Worm (Caenorhabditis elegans) whole organism, L4 larva: ENCODE results near the gene ZK185.5.

Source experiments
- D1046.2 ChIP-seq: fragments of 200-800 bp; sonication (Bioruptor generic); IDR thresholded peaks from 2 replicates; pipeline ENCODE4 v1.3.6; 2022; ENCODE audit warnings: missing genetic modification characterization, missing compliant biosample characterization
- F37D6.2 ChIP-seq: sonication (generic microtip); optimal IDR thresholded peaks from 2 replicates; lab custom pipeline; 2016; ENCODE audit warnings: mild to moderate bottlenecking, missing genetic modification characterization, missing compliant biosample characterization
- F44E2.7 ChIP-seq: fragments of 200-800 bp; sonication (Bioruptor generic); IDR thresholded peaks from 2 replicates; pipeline ENCODE4 v2.1.2; 2022; ENCODE audit warnings: missing genetic modification characterization, missing compliant biosample characterization
- R02D3.7 ChIP-seq: fragments of 150-350 bp; sonication (generic microtip); optimal IDR thresholded peaks from 3 replicates; lab custom pipeline; 2014; ENCODE audit warnings: missing biosample characterization, missing genetic modification characterization
- Y48G9A.11 ChIP-seq: fragments of 200-800 bp; sonication (Bioruptor generic); IDR thresholded peaks from 2 replicates; pipeline ENCODE4 v1.3.6; 2022; ENCODE audit warnings: missing genetic modification reagents, missing genetic modification characterization, missing compliant biosample characterization
- Y5F2A.4 ChIP-seq: fragments of 200-800 bp; sonication (Bioruptor generic); optimal IDR thresholded peaks from 2 replicates; lab custom pipeline; 2018; ENCODE audit warnings: mild to moderate bottlenecking, missing genetic modification characterization, missing compliant biosample characterization
- aha-1 ChIP-seq: fragments of 150-350 bp; peaks from one replicate; lab custom pipeline; 2014; ENCODE audit warnings: missing biosample characterization, missing genetic modification characterization
- ama-1 ChIP-seq: fragments of 150-350 bp; optimal IDR thresholded peaks from 2 replicates; lab custom pipeline; 2014; ENCODE audit warnings: inconsistent platforms, mixed read lengths
- ceh-28 ChIP-seq: fragments of 150-350 bp; optimal IDR thresholded peaks from 2 replicates; lab custom pipeline; 2014; ENCODE audit warnings: missing biosample characterization, missing genetic modification reagents, missing genetic modification characterization
- ceh-32 ChIP-seq: sonication (generic microtip); optimal IDR thresholded peaks from 2 replicates; lab custom pipeline; 2016; ENCODE audit warnings: mild to moderate bottlenecking, missing genetic modification characterization, missing compliant biosample characterization; ENCODE audit not compliant: poor library complexity
- ceh-44 ChIP-seq: fragments of 200-800 bp; sonication (Bioruptor generic); IDR thresholded peaks from 2 replicates; pipeline ENCODE4 v1.3.6; 2022; ENCODE audit warnings: missing genetic modification reagents, missing genetic modification characterization, missing compliant biosample characterization
- ctbp-1 ChIP-seq: fragments of 200-800 bp; sonication (Bioruptor generic); IDR thresholded peaks from 2 replicates; pipeline ENCODE4 v1.3.6; 2022; ENCODE audit warnings: missing genetic modification reagents, missing genetic modification characterization, missing compliant biosample characterization
- daf-16 ChIP-seq, 3 experiments: sonication (generic microtip); optimal IDR thresholded peaks; 2 replicates each; lab custom pipeline; 2016 to 2017; ENCODE audit warnings: missing genetic modification characterization in 3 of 3, missing genetic modification reagents in 3 of 3, mild to moderate bottlenecking in 2 of 3, missing compliant biosample characterization in 2 of 3, missing biosample characterization in 1 of 3, moderate library complexity in 1 of 3
- dmd-6 ChIP-seq: fragments of 200-800 bp; sonication (Bioruptor generic); IDR thresholded peaks from 2 replicates; pipeline ENCODE4 v1.3.6; 2022; ENCODE audit warnings: missing genetic modification reagents, missing genetic modification characterization, missing compliant biosample characterization
- dmd-8 ChIP-seq: fragments of 200-800 bp; sonication (Bioruptor generic); IDR thresholded peaks from 2 replicates; pipeline ENCODE4 v1.3.6; 2022; ENCODE audit warnings: missing genetic modification characterization, missing compliant biosample characterization
- dpl-1 ChIP-seq: fragments of 150-350 bp; optimal IDR thresholded peaks from 2 replicates; lab custom pipeline; 2014; ENCODE audit warnings: missing biosample characterization, missing genetic modification reagents, missing genetic modification characterization
- egl-27 ChIP-seq: sonication (generic microtip); optimal IDR thresholded peaks from 3 replicates; lab custom pipeline; 2017; ENCODE audit warnings: missing biosample characterization, missing genetic modification reagents, missing genetic modification characterization
- egl-43 ChIP-seq: fragments of 200-800 bp; sonication (Bioruptor generic); IDR thresholded peaks from 2 replicates; pipeline ENCODE4 v1.3.6; 2022; ENCODE audit warnings: missing genetic modification reagents, missing genetic modification characterization, missing compliant biosample characterization
- hif-1 ChIP-seq, 2 experiments: sonication (generic microtip); optimal IDR thresholded peaks; 2 replicates each; lab custom pipeline; 2016 to 2017; ENCODE audit warnings: missing compliant biosample characterization in 2 of 2, missing genetic modification characterization in 2 of 2, missing genetic modification reagents in 2 of 2, missing genotype in 2 of 2, mild to moderate bottlenecking in 1 of 2
- hlh-11 ChIP-seq: fragments of 200-800 bp; sonication (Bioruptor generic); optimal IDR thresholded peaks from 2 replicates; lab custom pipeline; 2018; ENCODE audit warnings: mild to moderate bottlenecking, missing genetic modification characterization, missing compliant biosample characterization
- jun-1 ChIP-seq: fragments of 150-350 bp; optimal IDR thresholded peaks from 2 replicates; lab custom pipeline; 2014; ENCODE audit warnings: missing biosample characterization, missing genetic modification reagents, missing genetic modification characterization
- lin-1 ChIP-seq: fragments of 200-800 bp; sonication (Bioruptor generic); IDR thresholded peaks from 2 replicates; pipeline ENCODE4 v1.3.6; 2022; ENCODE audit warnings: missing genetic modification reagents, missing genetic modification characterization, missing compliant biosample characterization
- lin-29 ChIP-seq: fragments of 200-800 bp; sonication (Bioruptor generic); IDR thresholded peaks from 2 replicates; pipeline ENCODE4 v1.3.6; 2022; ENCODE audit warnings: missing genetic modification reagents, missing genetic modification characterization, missing compliant biosample characterization
- lin-38 ChIP-seq: fragments of 200-800 bp; sonication (Bioruptor generic); IDR thresholded peaks from 2 replicates; pipeline ENCODE4 v1.3.6; 2022; ENCODE audit warnings: missing genetic modification reagents, missing genetic modification characterization, missing compliant biosample characterization
- lir-3 ChIP-seq: sonication (generic microtip); optimal IDR thresholded peaks from 2 replicates; lab custom pipeline; 2016; ENCODE audit warnings: mild to moderate bottlenecking, missing genetic modification characterization, missing compliant biosample characterization
- madf-9 ChIP-seq: fragments of 200-800 bp; sonication (Bioruptor generic); conservative IDR thresholded peaks from 2 replicates; pipeline ENCODE4 v1.3.6; 2022; ENCODE audit warnings: missing genetic modification reagents, missing genetic modification characterization, missing compliant biosample characterization
- mdl-1 ChIP-seq, 2 experiments: fragments of 150-350 bp in 1 of 2; sonication (generic microtip) in 1 of 2; optimal IDR thresholded peaks; 2 replicates each; lab custom pipeline; 2014 to 2017; ENCODE audit warnings: missing biosample characterization in 2 of 2, missing genetic modification characterization in 2 of 2
- mep-1 ChIP-seq: fragments of 150-350 bp; sonication (generic microtip); optimal IDR thresholded peaks from 3 replicates; lab custom pipeline; 2014; ENCODE audit warnings: missing biosample characterization, missing genetic modification characterization
- mes-2 ChIP-seq: sonication (generic microtip); optimal IDR thresholded peaks from 2 replicates; lab custom pipeline; 2016; ENCODE audit warnings: missing genotype, mild to moderate bottlenecking, missing genetic modification characterization, missing compliant biosample characterization; ENCODE audit not compliant: poor library complexity, severe bottlenecking
- nhr-102 ChIP-seq: sonication (generic microtip); optimal IDR thresholded peaks from 2 replicates; lab custom pipeline; 2016; ENCODE audit warnings: mild to moderate bottlenecking, missing genetic modification characterization, moderate library complexity, missing compliant biosample characterization
- nhr-11 ChIP-seq: fragments of 150-350 bp; optimal IDR thresholded peaks from 2 replicates; lab custom pipeline; 2014; ENCODE audit warnings: missing biosample characterization, missing genetic modification characterization
- nhr-237 ChIP-seq: sonication (generic microtip); optimal IDR thresholded peaks from 2 replicates; lab custom pipeline; 2017; ENCODE audit warnings: missing biosample characterization, missing genetic modification characterization
- nhr-25 ChIP-seq: sonication (generic microtip); optimal IDR thresholded peaks from 2 replicates; lab custom pipeline; 2017; ENCODE audit warnings: missing genetic modification characterization, mild to moderate bottlenecking, missing compliant biosample characterization, antibody characterized with exemption, moderate library complexity, borderline replicate concordance; ENCODE audit not compliant: insufficient read depth
- nhr-28 ChIP-seq: fragments of 150-350 bp; optimal IDR thresholded peaks from 2 replicates; lab custom pipeline; 2014; ENCODE audit warnings: missing biosample characterization, missing genetic modification characterization
- nhr-48 ChIP-seq: sonication (generic microtip); optimal IDR thresholded peaks from 2 replicates; lab custom pipeline; 2016; ENCODE audit warnings: mild to moderate bottlenecking, missing genetic modification characterization, missing compliant biosample characterization
- php-3 ChIP-seq: fragments of 200-800 bp; sonication (Bioruptor generic); IDR thresholded peaks from 2 replicates; pipeline ENCODE4 v1.3.6; 2022; ENCODE audit warnings: missing genetic modification reagents, missing genetic modification characterization, missing compliant biosample characterization
- pqm-1 ChIP-seq: sonication (generic microtip); optimal IDR thresholded peaks from 2 replicates; lab custom pipeline; 2017; ENCODE audit warnings: missing biosample characterization, missing genetic modification characterization
- rbr-2 ChIP-seq: sonication (generic microtip); optimal IDR thresholded peaks from 2 replicates; lab custom pipeline; 2016; ENCODE audit warnings: missing genotype, missing genetic modification characterization, missing compliant biosample characterization
- saeg-2 ChIP-seq: fragments of 200-800 bp; sonication (Bioruptor generic); IDR thresholded peaks from 2 replicates; pipeline ENCODE4 v1.3.6; 2022; ENCODE audit warnings: missing genetic modification reagents, missing genetic modification characterization, missing compliant biosample characterization
- snpc-1.2 ChIP-seq: fragments of 200-800 bp; sonication (Bioruptor generic); IDR thresholded peaks from 2 replicates; pipeline ENCODE4 v1.3.6; 2022; ENCODE audit warnings: missing genetic modification reagents, missing genetic modification characterization, missing compliant biosample characterization
- spr-1 ChIP-seq: sonication (generic microtip); optimal IDR thresholded peaks from 2 replicates; lab custom pipeline; 2016; ENCODE audit warnings: mild to moderate bottlenecking, missing genetic modification characterization, missing compliant biosample characterization
- spr-3 ChIP-seq: fragments of 200-800 bp; sonication (Bioruptor generic); optimal IDR thresholded peaks from 2 replicates; lab custom pipeline; 2018; ENCODE audit warnings: mild to moderate bottlenecking, missing genetic modification characterization, missing compliant biosample characterization
- tra-1 ChIP-seq: fragments of 200-800 bp; sonication (Bioruptor generic); IDR thresholded peaks from 2 replicates; pipeline ENCODE4 v1.3.6; 2022; ENCODE audit warnings: missing genetic modification reagents, missing genetic modification characterization, missing compliant biosample characterization
- zag-1 ChIP-seq: fragments of 150-350 bp; optimal IDR thresholded peaks from 2 replicates; lab custom pipeline; 2014; ENCODE audit warnings: missing biosample characterization, missing genetic modification characterization
- zfp-2 ChIP-seq: sonication (generic microtip); optimal IDR thresholded peaks from 2 replicates; lab custom pipeline; 2016; ENCODE audit warnings: mild to moderate bottlenecking, missing genetic modification characterization, missing compliant biosample characterization
- zfp-3 ChIP-seq: fragments of 200-800 bp; sonication (Bioruptor generic); conservative IDR thresholded peaks from 2 replicates; pipeline ENCODE4 v1.3.6; 2022; ENCODE audit warnings: missing genetic modification reagents, missing genetic modification characterization, missing compliant biosample characterization

The ZK185.5 gene

ce11 chrIV:4513269-4513819 is 32.4 kb downstream of the ZK185.5 start, which contains the start of gene sar-1 (continued):
- TF ChIP-seq nhr-25 (tag; lab: Kevin White, UChicago) (no peak), spr-3 (GFP tag; lab: Kevin White, UChicago) (peak; percentile 64), zfp-3 (GFP tag; lab: Robert Waterston, UW) (peak; percentile 68; the same call in 1 of the 2 replicates), nhr-102 (tag; lab: Kevin White, UChicago) (peak; percentile 85), saeg-2 (0 out of 2 replicates have a peak, but pooled peaks have one; percentile 12), dmd-8 (no peak), php-3 (GFP tag; lab: Robert Waterston, UW) (0 out of 2 replicates have a peak, but pooled peaks have one; percentile 12), lin-38 (GFP tag; lab: Robert Waterston, UW) (peak; percentile 83), R02D3.7 (tag; lab: Kevin White, UChicago) (no peak), lir-3 (tag; lab: Kevin White, UChicago) (no peak), dmd-6 (GFP tag; lab: Robert Waterston, UW) (peak; percentile 73), F37D6.2 (tag; lab: Kevin White, UChicago) (peak; percentile 67), Y5F2A.4 (GFP tag; lab: Kevin White, UChicago) (no peak), mep-1 (tag; lab: Kevin White, UChicago) (peak; percentile 83), nhr-11 (tag; lab: Kevin White, UChicago) (peak; percentile 89), F44E2.7 (GFP tag; lab: Robert Waterston, UW) (no peak), lin-1 (GFP tag; lab: Robert Waterston, UW) (peak; percentile 50; the same call in 1 of the 2 replicates), tra-1 (GFP tag; lab: Robert Waterston, UW) (0 out of 2 replicates have a peak, but pooled peaks have one; percentile 63), jun-1 (tag; lab: Kevin White, UChicago) (peak; percentile 46), pqm-1 (peak; percentile 34), ceh-44 (GFP tag; lab: Robert Waterston, UW) (0 out of 2 replicates have a peak, but pooled peaks have one; percentile 42), D1046.2 (no peak), ceh-32 (tag; lab: Kevin White, UChicago) (no peak), hlh-11 (tag; lab: Kevin White, UChicago) (peak; percentile 85), mdl-1 (tag; optimal IDR thresholded peaks at IDR 0.05; lab: Kevin White, UChicago) (peak; percentile 60 to 83), daf-16 (GFP tag; optimal IDR thresholded peaks at IDR 0.05; lab: Kevin White, UChicago) (peak in 1 of 2 experiments; percentile 49), daf-16 (tag; optimal IDR thresholded peaks at IDR 0.05; lab: Kevin White, UChicago) (no peak), spr-1 (tag; lab: Kevin White, UChicago) (peak; percentile 77), madf-9 (GFP tag; lab: Robert Waterston, UW) (no peak), rbr-2 (peak; percentile 82), aha-1 (tag; lab: Kevin White, UChicago) (peak; percentile 98), mes-2 (peak; percentile 75), snpc-1.2 (GFP tag; lab: Robert Waterston, UW) (peak; percentile 62; the same call in 1 of the 2 replicates)
- TF ChIP-seq, all 104 proteins: peak for 50

DNA sequence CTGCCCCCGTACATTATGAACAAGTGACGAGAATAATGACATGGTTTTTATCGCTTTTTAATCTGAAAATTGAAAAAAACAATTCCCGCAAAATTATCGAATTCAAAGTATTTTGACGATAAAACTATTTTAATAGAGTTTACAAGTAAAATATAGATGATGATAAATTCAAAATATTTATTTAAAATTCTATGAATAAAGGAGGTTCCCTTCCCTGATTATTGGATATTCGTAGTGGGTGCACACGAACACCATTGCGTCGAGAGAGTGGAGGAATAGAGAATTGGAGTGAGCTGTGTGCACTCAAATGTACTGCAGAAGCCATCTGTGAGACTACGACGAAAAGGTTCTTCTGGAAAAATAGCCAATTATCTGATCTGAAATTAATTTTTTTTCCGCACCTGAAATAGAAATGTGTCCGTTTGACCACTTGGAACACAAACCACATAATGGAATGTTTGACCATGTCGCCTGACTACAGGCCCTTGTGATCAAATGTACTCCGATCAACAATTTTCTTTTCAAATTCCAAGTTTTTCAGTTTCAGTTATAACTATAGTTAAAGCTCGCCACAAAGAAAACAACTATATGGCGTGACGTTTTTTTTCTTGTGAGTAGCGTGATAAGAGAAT is 34.3 kb downstream of the ZK185.5 start, which contains the start of the genes rfth-1 and ZK180.8:
Gene rfth-1 (minus strand): TSS at position 51 of the 632 bp plus-strand sequence.
Gene ZK180.8 (minus strand): TSS at position 466 of the 632 bp plus-strand sequence.
- TF ChIP-seq R02D3.7 (tag; lab: Kevin White, UChicago) (no peak), zfp-2 (tag; lab: Kevin White, UChicago) (no peak), D1046.2 (no peak), zfp-3 (GFP tag; lab: Robert Waterston, UW) (no peak), lin-29 (GFP tag; lab: Robert Waterston, UW) (no peak), nhr-102 (tag; lab: Kevin White, UChicago) (no peak), ceh-28 (tag; lab: Kevin White, UChicago) (no peak), ctbp-1 (GFP tag; lab: Robert Waterston, UW) (no peak), hif-1 (tag; optimal IDR thresholded peaks at IDR 0.05; lab: Kevin White, UChicago) (no peak), egl-27 (tag; lab: Kevin White, UChicago) (no peak), daf-16 (GFP tag; optimal IDR thresholded peaks at IDR 0.05; lab: Kevin White, UChicago) (no peak), daf-16 (tag; optimal IDR thresholded peaks at IDR 0.05; lab: Kevin White, UChicago) (no peak), Y48G9A.11 (GFP tag; lab: Robert Waterston, UW) (no peak), egl-43 (GFP tag; lab: Robert Waterston, UW) (peak; percentile 65), lir-3 (tag; lab: Kevin White, UChicago) (no peak), dmd-8 (no peak), nhr-28 (tag; lab: Kevin White, UChicago) (peak; percentile 42), saeg-2 (no peak), ama-1 (lab: Kevin White, UChicago) (no peak), dpl-1 (GFP tag; lab: Kevin White, UChicago) (no peak), zag-1 (tag; lab: Kevin White, UChicago) (no peak), ceh-32 (tag; lab: Kevin White, UChicago) (no peak), nhr-48 (tag; lab: Kevin White, UChicago) (no peak), nhr-237 (tag; lab: Kevin White, UChicago) (no peak)
